Worm (Caenorhabditis elegans): ENCODE results near the gene C35A5.11.

ce11 chrV:10464160-10464559 lies 38.8 kb downstream of the C35A5.11 start:
- no peak for TF ChIP-seq bed-3 (GFP tag; optimal IDR thresholded peaks at IDR 0.05)
- no peak for TF ChIP-seq blmp-1 (tag; optimal IDR thresholded peaks at IDR 0.05)
- no peak for TF ChIP-seq elt-3 (tag; optimal IDR thresholded peaks at IDR 0.05)
- no peak for TF ChIP-seq nhr-237 (tag; optimal IDR thresholded peaks at IDR 0.05)
- TF ChIP-seq ceh-83 (GFP tag; optimal IDR thresholded peaks at IDR 0.05), result no peak
- TF ChIP-seq mep-1 (tag; optimal IDR thresholded peaks at IDR 0.05), result no peak
- no peak for TF ChIP-seq ztf-11 (tag; optimal IDR thresholded peaks at IDR 0.05)
- TF ChIP-seq lsy-2 (tag; optimal IDR thresholded peaks at IDR 0.05), result no peak

All from whole organism, mixed stage, embryonic.